Fruit fly (Drosophila melanogaster): ENCODE results near the gene CG12012.

- TF ChIP-seq CTCF (optimal IDR thresholded peaks at IDR 0.05): no peak
- TF ChIP-seq CG8478 (optimal IDR thresholded peaks at IDR 0.05): no peak
These were observed 38.4 kb downstream of the CG12012 start for dm6 chr3L:3414796-3415568.

Measured in S2 (cell line).